Worm (Caenorhabditis elegans): ENCODE results near the gene cest-33.

The cest-33 gene

DNA sequence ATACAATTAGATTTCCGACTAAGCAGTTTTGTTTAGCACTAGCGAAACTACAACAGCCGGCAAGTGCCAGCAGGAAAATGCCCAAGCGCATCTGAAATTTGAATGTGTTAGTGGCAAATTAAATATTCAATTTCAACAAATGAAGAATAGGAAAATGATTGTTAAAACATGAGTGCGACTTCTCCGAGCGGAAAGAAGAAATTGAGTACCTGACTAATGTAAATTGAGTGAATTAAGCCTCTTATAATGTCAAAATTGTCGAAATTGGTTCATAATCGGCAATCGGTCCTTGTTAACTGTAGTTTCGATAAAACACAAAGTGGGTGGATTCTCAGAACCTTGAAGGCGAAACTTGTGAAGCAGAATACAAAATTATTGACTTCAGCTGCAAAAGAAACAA lies 34.4 kb upstream of the cest-33 start, which contains the start of gene gfi-1 (continued):
- no peak for TF ChIP-seq snpc-4 (GFP tag; optimal IDR thresholded peaks at IDR 0.05)
- no peak for TF ChIP-seq snpc-4 (tag; optimal IDR thresholded peaks at IDR 0.05)
- no peak for TF ChIP-seq Y53F4B.3 (GFP tag; IDR thresholded peaks at IDR 0.05)
- TF ChIP-seq Y95B8A.8 (GFP tag; IDR thresholded peaks at IDR 0.05), result no peak
- no peak for TF ChIP-seq ceh-79 (tag; optimal IDR thresholded peaks at IDR 0.05)
- TF ChIP-seq aptf-3 (GFP tag; IDR thresholded peaks at IDR 0.05), result no peak
- TF ChIP-seq aptf-2 (GFP tag; conservative IDR thresholded peaks at IDR 0.05), result no peak

DNA sequence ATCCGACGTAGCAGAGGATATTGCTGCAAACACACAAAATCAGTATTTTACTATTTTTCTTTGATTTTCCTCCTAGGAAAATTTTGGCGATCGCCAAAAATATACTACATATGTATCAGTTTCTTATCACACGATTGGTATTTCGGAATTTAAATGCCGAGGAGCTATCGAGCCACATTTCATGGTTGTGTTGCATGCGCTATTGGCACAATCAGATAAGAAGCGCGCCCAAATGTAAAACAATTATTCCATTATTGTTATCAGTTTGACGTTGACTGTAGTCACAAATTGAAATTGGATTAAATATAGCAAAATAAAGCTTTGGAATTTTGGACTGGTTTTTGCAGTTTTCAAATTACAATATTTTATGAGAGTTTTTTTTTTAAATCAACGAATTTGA lies 33.5 kb upstream of the cest-33 start:
- TF ChIP-seq nhr-80 (tag; optimal IDR thresholded peaks at IDR 0.05), result peak; percentile 75
- no peak for TF ChIP-seq hsf-1 (GFP tag; IDR thresholded peaks at IDR 0.05)
- peak; percentile 5 for TF ChIP-seq ets-4 (GFP tag; optimal IDR thresholded peaks at IDR 0.05)

DNA sequence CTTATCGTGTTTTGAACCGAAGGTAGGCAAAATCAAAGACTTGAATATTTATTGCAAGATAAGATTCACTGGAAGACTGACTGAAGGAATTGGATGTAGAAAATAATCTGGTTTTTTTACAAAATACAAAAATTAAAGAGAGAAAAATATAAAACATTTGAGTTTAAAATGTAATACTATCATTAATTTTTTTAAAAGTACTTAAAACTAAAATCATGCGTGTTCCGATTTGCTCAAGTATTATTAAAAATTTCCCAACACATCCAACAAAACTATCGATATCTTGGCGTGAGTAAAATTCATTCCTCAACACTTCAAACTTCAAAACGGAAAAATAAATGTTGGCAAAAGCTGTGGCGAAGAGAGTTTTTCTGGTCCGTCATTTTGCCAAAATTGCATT lies 24.7 kb upstream of the cest-33 start, which contains the start of gene F57F4.1:
Gene F57F4.1 (plus strand): TSS at position 301 of the 400 bp plus-strand sequence.
- TF ChIP-seq lin-26 (GFP tag; IDR thresholded peaks at IDR 0.05) (no peak), atf-7 (tag; optimal IDR thresholded peaks at IDR 0.05) (no peak), C06A6.2 (GFP tag; conservative IDR thresholded peaks at IDR 0.05) (no peak), madf-3 (GFP tag; IDR thresholded peaks at IDR 0.05) (no peak), ceh-58 (GFP tag; IDR thresholded peaks at IDR 0.05) (no peak), F49E8.2 (tag; optimal IDR thresholded peaks at IDR 0.05; ENCODE audit: insufficient read depth) (no peak), tbp1 (GFP tag; optimal IDR thresholded peaks at IDR 0.05) (no peak), K12H6.12 (tag; optimal IDR thresholded peaks at IDR 0.05) (no peak), mxl-1 (tag; optimal IDR thresholded peaks at IDR 0.05) (no peak), ztf-3 (GFP tag; optimal IDR thresholded peaks at IDR 0.05) (no peak), hrde-1 (tag; optimal IDR thresholded peaks at IDR 0.05; ENCODE audit: borderline replicate concordance) (no peak)

DNA sequence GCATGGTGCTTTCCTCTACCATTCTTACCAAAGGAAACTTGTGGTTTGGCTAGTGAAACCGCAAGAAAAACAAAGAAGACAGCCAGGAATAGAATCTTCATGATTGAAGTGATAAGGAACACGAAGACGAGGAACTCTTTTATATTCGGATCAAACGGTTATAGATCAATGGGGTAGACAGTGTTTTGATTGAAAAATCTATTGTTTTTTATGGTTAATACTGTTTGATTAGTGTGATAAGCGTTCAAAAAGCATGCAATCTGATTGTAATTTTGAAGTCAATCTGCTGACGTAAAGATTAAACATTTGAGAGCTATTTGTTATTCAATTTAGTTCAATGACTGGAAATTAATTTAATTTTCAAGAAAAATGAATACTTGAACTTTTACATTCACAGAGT lies 24.2 kb upstream of the cest-33 start, which contains the start of gene F57F4.2:
Gene F57F4.2 (minus strand): TSS at position 101 of the 400 bp plus-strand sequence.
- TF ChIP-seq snpc-4 (GFP tag; optimal IDR thresholded peaks at IDR 0.05) (no peak), snpc-4 (tag; optimal IDR thresholded peaks at IDR 0.05) (no peak), lsl-1 (GFP tag; optimal IDR thresholded peaks at IDR 0.05) (no peak), T07F8.4 (tag; optimal IDR thresholded peaks at IDR 0.05) (no peak), F57C9.4 (tag; optimal IDR thresholded peaks at IDR 0.05) (no peak), ztf-28 (GFP tag; IDR thresholded peaks at IDR 0.05) (no peak), C17E4.6 (GFP tag; IDR thresholded peaks at IDR 0.05) (no peak), zim-3 (tag; optimal IDR thresholded peaks at IDR 0.05) (no peak), bed-1 (GFP tag; IDR thresholded peaks at IDR 0.05) (no peak), snpc-3.4 (tag; optimal IDR thresholded peaks at IDR 0.05) (no peak)

DNA sequence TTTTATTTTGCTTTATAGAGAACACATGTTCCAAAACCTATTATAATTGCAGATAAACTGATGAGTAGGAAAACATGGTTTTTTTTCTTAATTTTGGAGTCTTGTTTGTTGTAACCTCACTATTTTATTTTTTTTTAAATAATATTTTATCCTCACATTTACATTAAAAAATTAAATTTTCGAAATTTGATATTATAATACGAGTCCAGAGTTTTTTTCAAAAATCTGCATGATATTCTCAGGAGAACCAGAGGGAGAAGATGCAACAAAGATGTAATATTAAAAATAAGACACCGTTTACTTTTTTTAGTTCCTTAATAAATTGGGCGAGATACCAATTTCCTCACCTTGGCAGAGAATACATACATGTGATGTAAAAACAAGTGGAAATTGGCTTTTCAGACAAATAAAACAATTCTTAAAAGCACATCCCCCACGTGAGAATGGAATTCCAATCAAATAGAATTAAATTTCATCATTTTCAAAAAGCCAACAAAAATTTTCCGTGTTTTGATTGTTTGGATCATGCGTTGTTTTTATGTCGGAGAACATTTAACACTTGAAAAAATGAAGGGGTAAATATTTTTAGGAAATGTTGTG lies 20.3 kb upstream of the cest-33 start:
- TF ChIP-seq B0336.3 (GFP tag; IDR thresholded peaks at IDR 0.05) (no peak), tlf-1 (GFP tag; optimal IDR thresholded peaks at IDR 0.05) (no peak), ceh-40 (GFP tag; IDR thresholded peaks at IDR 0.05) (no peak), pha-4 (tag; optimal IDR thresholded peaks at IDR 0.05) (no peak), C06A6.2 (GFP tag; conservative IDR thresholded peaks at IDR 0.05) (no peak), snpc-3.4 (tag; optimal IDR thresholded peaks at IDR 0.05) (no peak), hrde-1 (tag; optimal IDR thresholded peaks at IDR 0.05; ENCODE audit: borderline replicate concordance) (no peak), D2030.7 (GFP tag; IDR thresholded peaks at IDR 0.05) (no peak), sptf-2 (GFP tag; optimal IDR thresholded peaks at IDR 0.05) (no peak), let-526 (GFP tag; IDR thresholded peaks at IDR 0.05) (no peak), gei-17 (GFP tag; optimal IDR thresholded peaks at IDR 0.05) (no peak), nfyb-1 (GFP tag; IDR thresholded peaks at IDR 0.05) (no peak), sea-2 (GFP tag; IDR thresholded peaks at IDR 0.05) (no peak), zim-3 (tag; optimal IDR thresholded peaks at IDR 0.05) (no peak), lin-40 (tag; optimal IDR thresholded peaks at IDR 0.05) (no peak)
